Worm (Caenorhabditis elegans) whole organism, L2 larva: ENCODE measurements around the gene lpr-5.

Experiments used
- C34F6.9 ChIP-seq: fragments of 150-350 bp; optimal IDR thresholded peaks from 2 replicates; lab custom pipeline; 2014; ENCODE audit warnings: missing biosample characterization, missing genetic modification characterization
- F13H6.1 ChIP-seq: sonication (generic microtip); optimal IDR thresholded peaks from 2 replicates; lab custom pipeline; 2016; ENCODE audit warnings: missing genetic modification characterization, missing compliant biosample characterization
- R02D3.7 ChIP-seq: fragments of 150-350 bp; optimal IDR thresholded peaks from 2 replicates; lab custom pipeline; 2014; ENCODE audit warnings: missing biosample characterization, missing genetic modification characterization
- Y55F3AM.14 ChIP-seq: fragments of 200-800 bp; sonication (Bioruptor generic); optimal IDR thresholded peaks from 2 replicates; lab custom pipeline; 2018; ENCODE audit warnings: mild to moderate bottlenecking, missing genetic modification characterization, missing compliant biosample characterization
- ZK546.5 ChIP-seq: sonication (generic microtip); optimal IDR thresholded peaks from 2 replicates; lab custom pipeline; 2017; ENCODE audit warnings: missing biosample characterization, missing genetic modification characterization
- alr-1 ChIP-seq: fragments of 150-350 bp; optimal IDR thresholded peaks from 2 replicates; lab custom pipeline; 2014; ENCODE audit warnings: missing biosample characterization, missing genetic modification characterization
- aly-2 ChIP-seq: fragments of 150-350 bp; optimal IDR thresholded peaks from 2 replicates; lab custom pipeline; 2014; ENCODE audit warnings: missing biosample characterization, missing genetic modification characterization
- ama-1 ChIP-seq: fragments of 150-350 bp; optimal IDR thresholded peaks from 2 replicates; lab custom pipeline; 2018; ENCODE audit warnings: inconsistent platforms
- blmp-1 ChIP-seq: sonication (generic microtip); optimal IDR thresholded peaks from 2 replicates; lab custom pipeline; 2017; ENCODE audit warnings: missing genetic modification characterization, mild to moderate bottlenecking, missing compliant biosample characterization, antibody characterized with exemption, moderate library complexity; ENCODE audit not compliant: insufficient read depth
- ceh-16 ChIP-seq: fragments of 150-350 bp; optimal IDR thresholded peaks from 2 replicates; lab custom pipeline; 2014; ENCODE audit warnings: missing biosample characterization, missing genetic modification characterization
- ceh-82 ChIP-seq: fragments of 150-350 bp; optimal IDR thresholded peaks from 2 replicates; lab custom pipeline; 2014; ENCODE audit warnings: missing biosample characterization, missing genetic modification characterization
- crh-2 ChIP-seq: sonication (generic microtip); optimal IDR thresholded peaks from 2 replicates; lab custom pipeline; 2017; ENCODE audit warnings: missing biosample characterization, missing genetic modification characterization
- dmd-4 ChIP-seq: sonication (generic microtip); optimal IDR thresholded peaks from 2 replicates; lab custom pipeline; 2017; ENCODE audit warnings: missing biosample characterization, missing genetic modification characterization
- egl-27 ChIP-seq: sonication (generic microtip); optimal IDR thresholded peaks from 3 replicates; lab custom pipeline; 2017; ENCODE audit warnings: missing biosample characterization, missing genetic modification reagents, missing genetic modification characterization
- elt-1 ChIP-seq: fragments of 150-350 bp; optimal IDR thresholded peaks from 2 replicates; lab custom pipeline; 2014; ENCODE audit warnings: missing biosample characterization, missing genetic modification characterization
- elt-3 ChIP-seq: sonication (generic microtip); optimal IDR thresholded peaks from 2 replicates; lab custom pipeline; 2017; ENCODE audit warnings: missing biosample characterization, missing genetic modification characterization
- fos-1 ChIP-seq: fragments of 150-350 bp; optimal IDR thresholded peaks from 2 replicates; lab custom pipeline; 2014; ENCODE audit warnings: missing biosample characterization, missing genetic modification characterization
- gmeb-1 ChIP-seq: fragments of 150-350 bp; optimal IDR thresholded peaks from 2 replicates; lab custom pipeline; 2014; ENCODE audit warnings: missing biosample characterization, missing genetic modification characterization
- lin-11 ChIP-seq: fragments of 150-350 bp; sonication (generic microtip); optimal IDR thresholded peaks from 2 replicates; lab custom pipeline; 2014; ENCODE audit warnings: missing biosample characterization, missing genetic modification characterization, inconsistent platforms, mixed read lengths
- lin-13 ChIP-seq: fragments of 150-350 bp; optimal IDR thresholded peaks from 2 replicates; lab custom pipeline; 2014; ENCODE audit warnings: missing biosample characterization, missing genetic modification reagents, missing genetic modification characterization
- lin-39 ChIP-seq: fragments of 150-350 bp; optimal IDR thresholded peaks from 2 replicates; lab custom pipeline; 2014; ENCODE audit warnings: missing biosample characterization, missing genetic modification reagents, missing genetic modification characterization
- lsy-2 ChIP-seq, 2 experiments: fragments of 150-350 bp in 1 of 2; sonication (generic microtip) in 1 of 2; optimal IDR thresholded peaks; 2 replicates each; lab custom pipeline; 2014 to 2017; ENCODE audit warnings: missing biosample characterization in 2 of 2, missing genetic modification characterization in 2 of 2
- mab-5 ChIP-seq: fragments of 150-350 bp; optimal IDR thresholded peaks from 2 replicates; lab custom pipeline; 2014; ENCODE audit warnings: missing biosample characterization, missing genetic modification characterization
- mbf-1 ChIP-seq: sonication (generic microtip); optimal IDR thresholded peaks from 2 replicates; lab custom pipeline; 2017; ENCODE audit warnings: missing biosample characterization, missing genetic modification characterization
- mdl-1 ChIP-seq, 2 experiments: fragments of 150-350 bp in 1 of 2; sonication (generic microtip) in 1 of 2; optimal IDR thresholded peaks; 2 replicates each; lab custom pipeline; 2017; ENCODE audit warnings: missing biosample characterization in 2 of 2, missing genetic modification characterization in 2 of 2
- nhr-10 ChIP-seq: sonication (generic microtip); optimal IDR thresholded peaks from 2 replicates; lab custom pipeline; 2017; ENCODE audit warnings: missing biosample characterization, missing genetic modification characterization
- nhr-11 ChIP-seq: fragments of 150-350 bp; optimal IDR thresholded peaks from 2 replicates; lab custom pipeline; 2014; ENCODE audit warnings: missing biosample characterization, missing genetic modification characterization
- nhr-12 ChIP-seq: fragments of 150-350 bp; optimal IDR thresholded peaks from 2 replicates; lab custom pipeline; 2014; ENCODE audit warnings: missing biosample characterization, missing genetic modification characterization
- nhr-129 ChIP-seq: fragments of 150-350 bp; optimal IDR thresholded peaks from 2 replicates; lab custom pipeline; 2014; ENCODE audit warnings: missing biosample characterization, missing genetic modification characterization
- nhr-21 ChIP-seq: fragments of 150-350 bp; optimal IDR thresholded peaks from 2 replicates; lab custom pipeline; 2014; ENCODE audit warnings: missing biosample characterization, missing genetic modification characterization
- nhr-23 ChIP-seq: fragments of 150-350 bp; optimal IDR thresholded peaks from 2 replicates; lab custom pipeline; 2014; ENCODE audit warnings: missing biosample characterization, missing genetic modification reagents, missing genetic modification characterization
- nhr-237 ChIP-seq: fragments of 150-350 bp; optimal IDR thresholded peaks from 2 replicates; lab custom pipeline; 2014; ENCODE audit warnings: missing biosample characterization, missing genetic modification characterization
- nhr-25 ChIP-seq: fragments of 150-350 bp; sonication (generic microtip); optimal IDR thresholded peaks from 3 replicates; lab custom pipeline; 2014; ENCODE audit warnings: missing biosample characterization, missing genetic modification characterization
- nhr-6 ChIP-seq: fragments of 150-350 bp; optimal IDR thresholded peaks from 2 replicates; lab custom pipeline; 2014; ENCODE audit warnings: missing biosample characterization, missing genetic modification characterization
- nhr-77 ChIP-seq: fragments of 150-350 bp; optimal IDR thresholded peaks from 2 replicates; lab custom pipeline; 2014; ENCODE audit warnings: missing biosample characterization, missing genetic modification characterization
- peb-1 ChIP-seq: fragments of 150-350 bp; optimal IDR thresholded peaks from 2 replicates; lab custom pipeline; 2014; ENCODE audit warnings: missing biosample characterization, missing genetic modification characterization
- sem-4 ChIP-seq: fragments of 150-350 bp; optimal IDR thresholded peaks from 2 replicates; lab custom pipeline; 2014; ENCODE audit warnings: missing biosample characterization, missing genetic modification reagents, missing genetic modification characterization
- skn-1 ChIP-seq: sonication (generic microtip); optimal IDR thresholded peaks from 2 replicates; lab custom pipeline; 2017; ENCODE audit warnings: missing biosample characterization, missing genetic modification characterization
- sma-3 ChIP-seq: sonication (generic microtip); optimal IDR thresholded peaks from 2 replicates; lab custom pipeline; 2016; ENCODE audit warnings: missing genetic modification reagents, missing genetic modification characterization, missing compliant biosample characterization
- sma-9 ChIP-seq, 2 experiments: fragments of 150-350 bp in 1 of 2; sonication (generic microtip) in 1 of 2; optimal IDR thresholded peaks; 2 replicates each; lab custom pipeline; 2014 to 2016; ENCODE audit warnings: missing genetic modification characterization in 2 of 2, mild to moderate bottlenecking in 1 of 2, missing biosample characterization in 1 of 2, missing compliant biosample characterization in 1 of 2, missing genetic modification reagents in 1 of 2, moderate library complexity in 1 of 2
- snpc-4 ChIP-seq: fragments of 150-350 bp; optimal IDR thresholded peaks from 2 replicates; lab custom pipeline; 2014; ENCODE audit warnings: missing biosample characterization, missing genetic modification characterization
- unc-39 ChIP-seq: fragments of 150-350 bp; optimal IDR thresholded peaks from 2 replicates; lab custom pipeline; 2014; ENCODE audit warnings: missing biosample characterization, missing genetic modification characterization
- unc-55 ChIP-seq: fragments of 150-350 bp; sonication (generic microtip); optimal IDR thresholded peaks from 3 replicates; lab custom pipeline; 2014; ENCODE audit warnings: missing biosample characterization, missing genetic modification reagents, missing genetic modification characterization
- unc-62 ChIP-seq: fragments of 150-350 bp; optimal IDR thresholded peaks from 2 replicates; lab custom pipeline; 2014; ENCODE audit warnings: missing biosample characterization, missing genetic modification reagents, missing genetic modification characterization
- zag-1 ChIP-seq: fragments of 150-350 bp; optimal IDR thresholded peaks from 2 replicates; lab custom pipeline; 2014; ENCODE audit warnings: missing biosample characterization, missing genetic modification characterization
- ztf-1 ChIP-seq: fragments of 200-800 bp; sonication (Bioruptor generic); conservative IDR thresholded peaks from 2 replicates; pipeline ENCODE4 v1.3.6; 2022; ENCODE audit warnings: missing genetic modification characterization, missing compliant biosample characterization
- ztf-11 ChIP-seq: sonication (generic microtip); optimal IDR thresholded peaks from 2 replicates; lab custom pipeline; 2017; ENCODE audit warnings: missing biosample characterization, missing genetic modification characterization
- ztf-4 ChIP-seq: fragments of 150-350 bp; optimal IDR thresholded peaks from 2 replicates; lab custom pipeline; 2014; ENCODE audit warnings: missing biosample characterization, missing genetic modification characterization

Gene lpr-5

DNA sequence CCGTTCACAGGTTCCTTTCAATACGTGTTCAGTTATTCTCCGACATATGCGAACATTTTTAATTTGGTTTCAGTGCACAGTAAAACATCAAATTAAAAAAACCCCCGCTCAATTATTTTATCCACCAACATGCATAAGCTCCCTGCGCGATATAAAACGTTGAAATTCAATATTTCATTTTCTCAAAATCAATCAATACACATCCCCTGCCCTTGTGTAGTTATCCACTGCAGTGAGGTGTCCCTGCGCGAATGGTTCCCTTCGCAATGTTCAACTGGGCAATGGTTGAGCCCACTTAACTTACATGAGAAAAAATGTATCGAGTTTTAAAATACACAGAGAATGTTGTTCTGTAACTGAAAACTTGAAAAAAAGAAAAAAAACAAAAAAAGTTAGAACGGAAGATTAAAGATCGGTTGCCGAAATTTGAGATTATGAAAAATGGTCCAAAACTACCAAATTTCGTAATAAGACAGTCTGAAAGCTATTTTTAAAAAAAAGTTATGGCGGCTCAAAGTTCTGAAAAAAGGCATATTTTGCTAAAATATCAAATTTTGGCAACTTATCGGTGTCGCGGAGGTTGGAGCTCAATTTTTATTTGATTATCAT lies 32.2 kb downstream of the lpr-5 start (continued):
- TF ChIP-seq nhr-77 (tag; lab: Kevin White, UChicago) (peak; percentile 100), nhr-23 (tag; lab: Kevin White, UChicago) (peak; percentile 56), zag-1 (tag; lab: Kevin White, UChicago) (peak; percentile 100), ztf-4 (peak; percentile 99), sem-4 (tag; lab: Kevin White, UChicago) (peak; percentile 99), elt-3 (peak; percentile 100), sma-3 (GFP tag; lab: Kevin White, UChicago) (peak; percentile 100), unc-39 (tag; lab: Kevin White, UChicago) (peak; percentile 98), Y55F3AM.14 (GFP tag; lab: Kevin White, UChicago) (peak; percentile 97), blmp-1 (peak; percentile 88), C34F6.9 (tag; lab: Kevin White, UChicago) (peak; percentile 100), nhr-237 (peak; percentile 100), mbf-1 (tag; lab: Kevin White, UChicago) (peak; percentile 82), mdl-1 (tag; optimal IDR thresholded peaks at IDR 0.05; lab: Kevin White, UChicago) (peak; percentile 95 to 97), ztf-1 (GFP tag; lab: Robert Waterston, UW) (peak; percentile 93; the same call in 1 of the 2 replicates), ceh-16 (peak; percentile 95), skn-1 (peak; percentile 93), lin-13 (GFP tag; lab: Kevin White, UChicago) (peak; percentile 99), R02D3.7 (peak; percentile 89), aly-2 (tag; lab: Kevin White, UChicago) (peak; percentile 67), ceh-82 (tag; lab: Kevin White, UChicago) (peak; percentile 99), dmd-4 (peak; percentile 85), snpc-4 (tag; lab: Kevin White, UChicago) (peak; percentile 94)

DNA sequence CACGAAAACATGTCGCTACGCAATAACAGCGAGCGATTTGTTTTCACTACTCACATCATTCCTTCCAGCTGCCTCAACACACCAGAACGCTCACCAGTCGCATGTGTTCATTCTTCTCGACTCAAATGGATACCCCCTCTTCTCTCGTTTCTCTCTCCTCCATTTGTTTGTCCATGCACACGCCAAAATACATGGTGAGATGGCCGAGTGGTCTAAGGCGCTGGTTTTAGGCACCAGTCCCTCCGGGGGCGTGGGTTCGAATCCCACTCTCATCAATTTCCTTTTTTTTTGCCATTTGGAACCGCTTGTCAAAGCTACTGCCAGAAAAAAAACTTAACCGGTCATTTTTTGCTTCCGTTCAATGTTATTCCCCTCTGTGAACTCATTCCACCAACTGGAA lies 33.6 kb downstream of the lpr-5 start:
- TF ChIP-seq Y55F3AM.14 (GFP tag; lab: Kevin White, UChicago) = peak; percentile 51
- TF ChIP-seq nhr-25 = no peak
- peak; percentile 59 for TF ChIP-seq blmp-1
- TF ChIP-seq sem-4 (tag; lab: Kevin White, UChicago) = peak; percentile 58
- peak; percentile 79 for TF ChIP-seq sma-9 (GFP tag; optimal IDR thresholded peaks at IDR 0.05; lab: Kevin White, UChicago)
- no peak for TF ChIP-seq sma-9 (tag; optimal IDR thresholded peaks at IDR 0.05; lab: Kevin White, UChicago)
- TF ChIP-seq peb-1 (tag; lab: Kevin White, UChicago) = no peak
- no peak for TF ChIP-seq nhr-23 (tag; lab: Kevin White, UChicago)
- no peak for TF ChIP-seq ama-1 (lab: Kevin White, UChicago)
- peak; percentile 34 for TF ChIP-seq nhr-237
- TF ChIP-seq nhr-129 (tag; lab: Kevin White, UChicago) = peak; percentile 85
- no peak for TF ChIP-seq ZK546.5
- peak in 1 of 2 experiments; percentile 76 for TF ChIP-seq lsy-2 (tag; optimal IDR thresholded peaks at IDR 0.05; lab: Kevin White, UChicago)
- TF ChIP-seq mbf-1 (tag; lab: Kevin White, UChicago) = no peak
- TF ChIP-seq ztf-4 = no peak
- peak; percentile 82 for TF ChIP-seq sma-3 (GFP tag; lab: Kevin White, UChicago)
- TF ChIP-seq fos-1 = peak; percentile 77
- TF ChIP-seq lin-11 (tag; lab: Kevin White, UChicago) = peak; percentile 79
- no peak for TF ChIP-seq nhr-11 (tag; lab: Kevin White, UChicago)
- TF ChIP-seq nhr-10 (tag; lab: Kevin White, UChicago) = peak; percentile 11
- peak; percentile 79 for TF ChIP-seq crh-2
- no peak for TF ChIP-seq aly-2 (tag; lab: Kevin White, UChicago)
- peak; percentile 80 for TF ChIP-seq lin-13 (GFP tag; lab: Kevin White, UChicago)
- TF ChIP-seq nhr-77 (tag; lab: Kevin White, UChicago) = no peak
- TF ChIP-seq nhr-12 = no peak
- peak in 1 of 2 experiments; percentile 86 for TF ChIP-seq mdl-1 (tag; optimal IDR thresholded peaks at IDR 0.05; lab: Kevin White, UChicago)
- peak; percentile 21 for TF ChIP-seq gmeb-1 (tag; lab: Kevin White, UChicago)
- TF ChIP-seq dmd-4 = peak; percentile 13
- peak; percentile 10 for TF ChIP-seq unc-39 (tag; lab: Kevin White, UChicago)
- TF ChIP-seq ztf-1 (GFP tag; lab: Robert Waterston, UW) = no peak
- no peak for TF ChIP-seq elt-1 (tag; lab: Kevin White, UChicago)
- TF ChIP-seq ceh-82 (tag; lab: Kevin White, UChicago) = peak; percentile 24
- no peak for TF ChIP-seq skn-1
- no peak for TF ChIP-seq alr-1
- TF ChIP-seq nhr-21 (tag; lab: Kevin White, UChicago) = peak; percentile 75
- no peak for TF ChIP-seq ztf-11
- peak; percentile 60 for TF ChIP-seq zag-1 (tag; lab: Kevin White, UChicago)
- TF ChIP-seq mab-5 = peak; percentile 84
- peak; percentile 86 for TF ChIP-seq unc-55 (GFP tag; lab: Kevin White, UChicago)
- TF ChIP-seq R02D3.7 = no peak
- peak; percentile 71 for TF ChIP-seq egl-27 (tag; lab: Kevin White, UChicago)
- no peak for TF ChIP-seq snpc-4 (tag; lab: Kevin White, UChicago)
- peak; percentile 60 for TF ChIP-seq nhr-6 (tag; lab: Kevin White, UChicago)
- TF ChIP-seq C34F6.9 (tag; lab: Kevin White, UChicago) = peak; percentile 60
- peak; percentile 72 for TF ChIP-seq F13H6.1 (tag; lab: Kevin White, UChicago)
- TF ChIP-seq lin-39 (tag; lab: Kevin White, UChicago) = no peak
- TF ChIP-seq ceh-16 = no peak
- TF ChIP-seq unc-62 = no peak
